Worm (Caenorhabditis elegans): ENCODE measurements around the gene drl-1.

The drl-1 gene

DNA sequence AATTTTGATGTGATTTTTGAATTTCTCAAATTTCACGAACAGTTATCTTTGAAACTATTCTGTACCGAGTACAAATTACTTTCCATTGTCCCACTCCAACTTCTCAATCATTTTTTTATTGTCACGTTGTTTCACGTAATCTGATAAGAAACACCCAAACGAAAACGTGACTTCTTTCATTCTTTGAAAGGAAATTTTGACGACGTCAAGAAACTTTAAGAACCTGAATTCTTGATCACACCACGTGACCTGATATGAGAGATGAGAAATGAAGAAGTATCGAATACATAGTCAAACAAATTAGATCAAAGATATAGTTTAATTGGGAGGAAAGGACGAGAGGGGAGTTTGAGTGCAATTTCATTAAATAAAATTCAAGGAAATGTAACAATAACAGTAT lies 15.3 kb upstream of the drl-1 start:
- TF ChIP-seq ZK337.2 (GFP tag; IDR thresholded peaks at IDR 0.05) (no peak), daf-8 (GFP tag; IDR thresholded peaks at IDR 0.05) (no peak), daf-16 (GFP tag; optimal IDR thresholded peaks at IDR 0.05) (no peak), daf-16 (tag; optimal IDR thresholded peaks at IDR 0.05) (no peak), ama-1 (optimal IDR thresholded peaks at IDR 0.05) (no peak), ceh-44 (GFP tag; IDR thresholded peaks at IDR 0.05) (no peak), nhr-48 (tag; optimal IDR thresholded peaks at IDR 0.05) (peak; percentile 68), F10B5.3 (tag; optimal IDR thresholded peaks at IDR 0.05) (no peak), zip-11 (GFP tag; IDR thresholded peaks at IDR 0.05) (no peak), vab-7 (GFP tag; IDR thresholded peaks at IDR 0.05) (no peak), duxl-1 (tag; optimal IDR thresholded peaks at IDR 0.05; ENCODE audit: poor library complexity) (no peak), T26A8.4 (GFP tag; IDR thresholded peaks at IDR 0.05) (no peak), mes-2 (tag; optimal IDR thresholded peaks at IDR 0.05; ENCODE audit: poor library complexity, severe bottlenecking) (no peak), jun-1 (tag; optimal IDR thresholded peaks at IDR 0.05) (no peak), nhr-111 (GFP tag; optimal IDR thresholded peaks at IDR 0.05) (no peak), pha-4 (GFP tag; IDR thresholded peaks at IDR 0.05) (no peak), pha-4 (tag; optimal IDR thresholded peaks at IDR 0.05) (no peak), dmd-6 (GFP tag; IDR thresholded peaks at IDR 0.05) (peak; percentile 56), nhr-6 (tag; optimal IDR thresholded peaks at IDR 0.05) (no peak), pqm-1 (tag; optimal IDR thresholded peaks at IDR 0.05) (no peak), ztf-11 (tag; optimal IDR thresholded peaks at IDR 0.05) (no peak), lin-29 (GFP tag; IDR thresholded peaks at IDR 0.05) (no peak), zfp-2 (tag; optimal IDR thresholded peaks at IDR 0.05) (no peak), F49E8.2 (tag; optimal IDR thresholded peaks at IDR 0.05; ENCODE audit: borderline replicate concordance) (no peak), fkh-10 (GFP tag; optimal IDR thresholded peaks at IDR 0.05) (no peak), snpc-4 (tag; optimal IDR thresholded peaks at IDR 0.05) (no peak), nhr-42 (GFP tag; IDR thresholded peaks at IDR 0.05) (no peak), ceh-62 (tag; optimal IDR thresholded peaks at IDR 0.05) (no peak), cey-2 (tag; optimal IDR thresholded peaks at IDR 0.05; ENCODE audit: borderline replicate concordance, insufficient read depth) (no peak), lir-3 (tag; optimal IDR thresholded peaks at IDR 0.05) (no peak), lin-15B (tag; optimal IDR thresholded peaks at IDR 0.05) (no peak), madf-5 (GFP tag; IDR thresholded peaks at IDR 0.05) (no peak), Y48G9A.11 (GFP tag; IDR thresholded peaks at IDR 0.05) (no peak), hlh-30 (tag; optimal IDR thresholded peaks at IDR 0.05; ENCODE audit: insufficient read depth) (peak; percentile 80), sdz-12 (GFP tag; optimal IDR thresholded peaks at IDR 0.05) (no peak), Y75B8A.6 (GFP tag; IDR thresholded peaks at IDR 0.05) (no peak), D1046.2 (GFP tag; IDR thresholded peaks at IDR 0.05) (no peak), egl-27 (tag; optimal IDR thresholded peaks at IDR 0.05) (no peak), F44E2.7 (GFP tag; IDR thresholded peaks at IDR 0.05) (no peak), nhr-28 (tag; optimal IDR thresholded peaks at IDR 0.05) (peak; percentile 18), set-16 (GFP tag; IDR thresholded peaks at IDR 0.05) (no peak), daf-12 (tag; optimal IDR thresholded peaks at IDR 0.05) (no peak), dve-1 (tag; optimal IDR thresholded peaks at IDR 0.05; ENCODE audit: insufficient read depth) (peak; percentile 8), arid-1 (GFP tag; conservative IDR thresholded peaks at IDR 0.05) (no peak), ceh-32 (tag; optimal IDR thresholded peaks at IDR 0.05; ENCODE audit: poor library complexity) (no peak), ZK546.5 (tag; optimal IDR thresholded peaks at IDR 0.05) (no peak), hmg-1.1 (GFP tag; IDR thresholded peaks at IDR 0.05) (no peak), zip-2 (tag; optimal IDR thresholded peaks at IDR 0.05) (no peak), dpl-1 (GFP tag; optimal IDR thresholded peaks at IDR 0.05) (no peak), gei-8 (GFP tag; optimal IDR thresholded peaks at IDR 0.05) (no peak), fos-1 (tag; optimal IDR thresholded peaks at IDR 0.05) (no peak), madf-9 (GFP tag; conservative IDR thresholded peaks at IDR 0.05) (no peak), zag-1 (tag; optimal IDR thresholded peaks at IDR 0.05) (no peak)
